Worm (Caenorhabditis elegans): Measurements from ENCODE around the gene unc-83.

The unc-83 gene

ce11 chrV:6464765-6465164 is at the start of gene unc-83:
TSS of gene unc-83 (plus strand) at chrV:6465065.
- no peak for TF ChIP-seq hnd-1 (tag; optimal IDR thresholded peaks at IDR 0.05)
- no peak for TF ChIP-seq scrt-1 (GFP tag; IDR thresholded peaks at IDR 0.05)
- TF ChIP-seq hmg-4 (GFP tag; optimal IDR thresholded peaks at IDR 0.05), result no peak
- TF ChIP-seq B0310.2 (tag; optimal IDR thresholded peaks at IDR 0.05), result no peak
- no peak for TF ChIP-seq F13C5.2 (tag; optimal IDR thresholded peaks at IDR 0.05)
- no peak for TF ChIP-seq ama-1 (optimal IDR thresholded peaks at IDR 0.05)
- TF ChIP-seq tbx-37 (GFP tag; conservative IDR thresholded peaks at IDR 0.05), result no peak
- TF ChIP-seq tbx-11 (GFP tag; IDR thresholded peaks at IDR 0.05), result no peak
- TF ChIP-seq hmbx-1 (tag; optimal IDR thresholded peaks at IDR 0.05), result no peak
- TF ChIP-seq flt-1 (GFP tag; IDR thresholded peaks at IDR 0.05), result no peak
- TF ChIP-seq ceh-13 (GFP tag; optimal IDR thresholded peaks at IDR 0.05), result no peak
- TF ChIP-seq ets-7 (tag; optimal IDR thresholded peaks at IDR 0.05), result no peak
- no peak for TF ChIP-seq aly-1 (tag; optimal IDR thresholded peaks at IDR 0.05)
- TF ChIP-seq ceh-36 (tag; optimal IDR thresholded peaks at IDR 0.05), result no peak
- TF ChIP-seq pes-1 (GFP tag; IDR thresholded peaks at IDR 0.05), result no peak
- TF ChIP-seq sea-1 (GFP tag; conservative IDR thresholded peaks at IDR 0.05), result no peak
- no peak for TF ChIP-seq tra-4 (tag; optimal IDR thresholded peaks at IDR 0.05)

ce11 chrV:6424055-6424454 is 40.8 kb upstream of the unc-83 start, which contains the start of gene urb-1:
TSS of gene urb-1 (minus strand) at chrV:6424155.
- peak; percentile 17 for TF ChIP-seq ama-1 (optimal IDR thresholded peaks at IDR 0.05)
- TF ChIP-seq scrt-1 (GFP tag; IDR thresholded peaks at IDR 0.05), result no peak

- TF ChIP-seq ets-7 (tag; optimal IDR thresholded peaks at IDR 0.05) (no peak), ceh-36 (tag; optimal IDR thresholded peaks at IDR 0.05) (no peak), sea-1 (GFP tag; conservative IDR thresholded peaks at IDR 0.05) (no peak), hmbx-1 (tag; optimal IDR thresholded peaks at IDR 0.05) (no peak), scrt-1 (GFP tag; IDR thresholded peaks at IDR 0.05) (no peak), F13C5.2 (tag; optimal IDR thresholded peaks at IDR 0.05) (no peak), B0310.2 (tag; optimal IDR thresholded peaks at IDR 0.05) (no peak), aly-1 (tag; optimal IDR thresholded peaks at IDR 0.05) (no peak), hmg-4 (GFP tag; optimal IDR thresholded peaks at IDR 0.05) (no peak), ama-1 (optimal IDR thresholded peaks at IDR 0.05) (no peak), tbx-11 (GFP tag; IDR thresholded peaks at IDR 0.05) (no peak), tra-4 (tag; optimal IDR thresholded peaks at IDR 0.05) (no peak)
These were observed 38.9 kb upstream of the unc-83 start, which contains the start of gene T05H4.11 for ce11 chrV:6425927-6426326. TSS of gene T05H4.11 (minus strand) at chrV:6426261.

ce11 chrV:6426843-6427242 is 38.0 kb upstream of the unc-83 start, which contains the start of gene atp-4:
TSS of gene atp-4 (minus strand) at chrV:6427112.
- TF ChIP-seq aly-1 (tag; optimal IDR thresholded peaks at IDR 0.05) (no peak), ceh-36 (tag; optimal IDR thresholded peaks at IDR 0.05) (no peak)

- TF ChIP-seq F13C5.2 (tag; optimal IDR thresholded peaks at IDR 0.05) (peak; percentile 10), ama-1 (optimal IDR thresholded peaks at IDR 0.05) (no peak)
These were observed 37.4 kb upstream of the unc-83 start for ce11 chrV:6427433-6427832.

- no peak for TF ChIP-seq hnd-1 (tag; optimal IDR thresholded peaks at IDR 0.05)
- no peak for TF ChIP-seq hmbx-1 (tag; optimal IDR thresholded peaks at IDR 0.05)
- no peak for TF ChIP-seq tbx-11 (GFP tag; IDR thresholded peaks at IDR 0.05)
- no peak for TF ChIP-seq pes-1 (GFP tag; IDR thresholded peaks at IDR 0.05)
- TF ChIP-seq ets-7 (tag; optimal IDR thresholded peaks at IDR 0.05), result no peak
- TF ChIP-seq tbx-37 (GFP tag; conservative IDR thresholded peaks at IDR 0.05), result no peak
- TF ChIP-seq scrt-1 (GFP tag; IDR thresholded peaks at IDR 0.05), result no peak
These were observed 35.0 kb upstream of the unc-83 start, which contains the start of gene alh-4 for ce11 chrV:6429870-6430339. TSS of gene alh-4 (minus strand) at chrV:6429920.

- TF ChIP-seq tra-4 (tag; optimal IDR thresholded peaks at IDR 0.05) (no peak), hmg-4 (GFP tag; optimal IDR thresholded peaks at IDR 0.05) (no peak), flt-1 (GFP tag; IDR thresholded peaks at IDR 0.05) (no peak), ceh-13 (GFP tag; optimal IDR thresholded peaks at IDR 0.05) (no peak), scrt-1 (GFP tag; IDR thresholded peaks at IDR 0.05) (no peak)
These were observed 34.1 kb upstream of the unc-83 start for ce11 chrV:6430526-6431371.

- TF ChIP-seq hmg-4 (GFP tag; optimal IDR thresholded peaks at IDR 0.05) (no peak), tbx-37 (GFP tag; conservative IDR thresholded peaks at IDR 0.05) (peak; percentile 71), ceh-13 (GFP tag; optimal IDR thresholded peaks at IDR 0.05) (no peak), B0310.2 (tag; optimal IDR thresholded peaks at IDR 0.05) (no peak), ama-1 (optimal IDR thresholded peaks at IDR 0.05) (no peak), aly-1 (tag; optimal IDR thresholded peaks at IDR 0.05) (no peak), hnd-1 (tag; optimal IDR thresholded peaks at IDR 0.05) (no peak), pes-1 (GFP tag; IDR thresholded peaks at IDR 0.05) (no peak), ceh-36 (tag; optimal IDR thresholded peaks at IDR 0.05) (no peak)
These were observed 31.3 kb upstream of the unc-83 start, which contains the start of the genes gad-1 and erfa-1 for ce11 chrV:6433446-6434178. TSS of gene gad-1 (minus strand) at chrV:6433496. TSS of gene erfa-1 (plus strand) at chrV:6434128.
